Fruit fly (Drosophila melanogaster) S2 (cell line): ENCODE measurements around the gene CG17107.

Experiments used
- CG8478 ChIP-seq: fragments of >200 bp; optimal IDR thresholded peaks from 2 replicates; lab custom pipeline; 2018
- CTCF ChIP-seq, 2 experiments: fragments of >200 bp; optimal IDR thresholded peaks; 2 replicates each; lab custom pipeline; 2018

DNA sequence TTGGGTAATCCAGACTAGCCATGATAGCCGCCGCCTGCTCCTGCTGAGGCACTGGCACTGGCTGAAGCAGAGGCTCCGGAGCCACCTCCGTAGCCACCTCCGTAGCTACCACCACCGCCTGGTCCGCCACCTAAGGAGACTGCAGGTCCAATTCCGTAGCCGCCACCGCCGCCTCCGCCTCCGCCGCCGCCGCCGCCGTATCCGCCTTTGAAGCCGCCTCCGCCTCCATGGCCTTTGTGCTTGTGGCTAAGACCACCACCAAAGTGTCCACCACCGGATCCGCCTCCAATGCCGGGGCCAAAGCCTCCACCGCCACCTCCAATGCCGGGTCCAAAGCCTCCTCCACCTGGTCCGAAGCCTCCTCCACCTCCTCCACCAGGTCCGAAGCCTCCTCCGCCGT lies 11.3 kb downstream of the CG17107 start:
- TF ChIP-seq CTCF (optimal IDR thresholded peaks at IDR 0.05; lab: Kevin White, UChicago) (no peak), CG8478 (lab: Kevin White, UChicago) (no peak)
